Worm (Caenorhabditis elegans): ENCODE measurements around the gene sri-20.

DNA sequence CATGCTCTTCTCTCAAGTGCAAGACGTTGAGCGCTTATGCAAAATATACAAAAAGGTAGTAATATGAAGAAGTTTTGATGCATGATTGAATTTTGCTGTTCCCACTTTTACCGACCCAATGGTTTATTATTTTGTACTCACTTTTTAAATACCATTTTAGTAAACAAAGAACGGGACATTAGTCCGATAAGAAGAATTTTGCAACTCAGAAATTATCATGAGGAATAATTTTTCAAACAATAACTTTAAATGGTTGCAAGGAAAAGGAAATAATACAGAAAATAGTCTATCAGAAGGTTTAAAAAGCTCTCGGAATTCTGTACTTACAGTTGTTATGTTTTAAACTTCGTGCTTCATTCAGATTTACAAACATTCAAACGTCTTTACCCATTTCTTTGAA lies 46.3 kb downstream of the sri-20 start, which contains the start of gene F15H10.9:
- TF ChIP-seq snpc-4 (tag; optimal IDR thresholded peaks at IDR 0.05) (no peak), nhr-12 (tag; optimal IDR thresholded peaks at IDR 0.05) (no peak), unc-62 (GFP tag; optimal IDR thresholded peaks at IDR 0.05) (no peak), lin-13 (tag; optimal IDR thresholded peaks at IDR 0.05) (no peak), mep-1 (tag; optimal IDR thresholded peaks at IDR 0.05) (no peak), pha-4 (tag; optimal IDR thresholded peaks at IDR 0.05) (no peak), nhr-237 (tag; optimal IDR thresholded peaks at IDR 0.05) (no peak), nhr-76 (tag; optimal IDR thresholded peaks at IDR 0.05) (no peak), zip-8 (tag; optimal IDR thresholded peaks at IDR 0.05) (no peak), elt-1 (tag; optimal IDR thresholded peaks at IDR 0.05; ENCODE audit: borderline replicate concordance, insufficient read depth) (no peak)
